Worm (Caenorhabditis elegans) whole organism, L4 larva: ENCODE data around the gene K08F4.3.

ENCODE experiments used
- D1046.2 ChIP-seq: fragments of 200-800 bp; sonication (Bioruptor generic); IDR thresholded peaks from 2 replicates; pipeline ENCODE4 v1.3.6; 2022; ENCODE audit warnings: missing genetic modification characterization, missing compliant biosample characterization
- F44E2.7 ChIP-seq: fragments of 200-800 bp; sonication (Bioruptor generic); IDR thresholded peaks from 2 replicates; pipeline ENCODE4 v2.1.2; 2022; ENCODE audit warnings: missing genetic modification characterization, missing compliant biosample characterization
- R02D3.7 ChIP-seq: fragments of 150-350 bp; sonication (generic microtip); optimal IDR thresholded peaks from 3 replicates; lab custom pipeline; 2014; ENCODE audit warnings: missing biosample characterization, missing genetic modification characterization
- T20F7.1 ChIP-seq: fragments of 200-800 bp; sonication (Bioruptor generic); optimal IDR thresholded peaks from 2 replicates; lab custom pipeline; 2018; ENCODE audit warnings: mild to moderate bottlenecking, missing genetic modification characterization, missing compliant biosample characterization
- T26A8.4 ChIP-seq: fragments of 200-800 bp; sonication (Bioruptor generic); IDR thresholded peaks from 2 replicates; pipeline ENCODE4 v1.3.6; 2022; ENCODE audit warnings: missing genetic modification characterization, missing compliant biosample characterization
- Y105C5A.15 ChIP-seq: fragments of 200-800 bp; sonication (Bioruptor generic); IDR thresholded peaks from 2 replicates; pipeline ENCODE4 v1.3.6; 2022; ENCODE audit warnings: missing genetic modification characterization, missing compliant biosample characterization
- aly-2 ChIP-seq: sonication (generic microtip); optimal IDR thresholded peaks from 2 replicates; lab custom pipeline; 2018; ENCODE audit warnings: missing biosample characterization, missing genetic modification characterization
- attf-4 ChIP-seq: sonication (generic microtip); optimal IDR thresholded peaks from 3 replicates; lab custom pipeline; 2017; ENCODE audit warnings: missing biosample characterization, missing genetic modification characterization
- ceh-82 ChIP-seq: sonication (generic microtip); optimal IDR thresholded peaks from 2 replicates; lab custom pipeline; 2017; ENCODE audit warnings: missing biosample characterization, missing genetic modification characterization
- daf-16 ChIP-seq, 3 experiments: sonication (generic microtip); optimal IDR thresholded peaks; 2 replicates each; lab custom pipeline; 2016 to 2017; ENCODE audit warnings: missing genetic modification characterization in 3 of 3, missing genetic modification reagents in 3 of 3, mild to moderate bottlenecking in 2 of 3, missing compliant biosample characterization in 2 of 3, missing biosample characterization in 1 of 3, moderate library complexity in 1 of 3
- daf-19 ChIP-seq: fragments of 200-800 bp; sonication (Bioruptor generic); conservative IDR thresholded peaks from 2 replicates; pipeline ENCODE4 v1.3.6; 2022; ENCODE audit warnings: missing genetic modification characterization, missing compliant biosample characterization
- daf-8 ChIP-seq: fragments of 200-800 bp; sonication (Bioruptor generic); IDR thresholded peaks from 2 replicates; pipeline ENCODE4 v1.3.6; 2022; ENCODE audit warnings: missing genetic modification characterization, missing compliant biosample characterization
- dmd-9 ChIP-seq: fragments of 200-800 bp; sonication (Bioruptor generic); IDR thresholded peaks from 2 replicates; pipeline ENCODE4 v1.3.6; 2022; ENCODE audit warnings: missing genetic modification reagents, missing genetic modification characterization, missing compliant biosample characterization
- egl-43 ChIP-seq: fragments of 200-800 bp; sonication (Bioruptor generic); IDR thresholded peaks from 2 replicates; pipeline ENCODE4 v1.3.6; 2022; ENCODE audit warnings: missing genetic modification reagents, missing genetic modification characterization, missing compliant biosample characterization
- fos-1 ChIP-seq: fragments of 150-350 bp; optimal IDR thresholded peaks from 2 replicates; lab custom pipeline; 2014; ENCODE audit warnings: missing biosample characterization, missing genetic modification characterization
- hlh-11 ChIP-seq: fragments of 200-800 bp; sonication (Bioruptor generic); optimal IDR thresholded peaks from 2 replicates; lab custom pipeline; 2018; ENCODE audit warnings: mild to moderate bottlenecking, missing genetic modification characterization, missing compliant biosample characterization
- hlh-30 ChIP-seq: sonication (generic microtip); optimal IDR thresholded peaks from 2 replicates; lab custom pipeline; 2017; ENCODE audit warnings: antibody characterized with exemption, mild to moderate bottlenecking, missing genetic modification characterization, missing compliant biosample characterization; ENCODE audit not compliant: insufficient read depth
- jun-1 ChIP-seq: fragments of 150-350 bp; optimal IDR thresholded peaks from 2 replicates; lab custom pipeline; 2014; ENCODE audit warnings: missing biosample characterization, missing genetic modification reagents, missing genetic modification characterization
- lir-3 ChIP-seq: sonication (generic microtip); optimal IDR thresholded peaks from 2 replicates; lab custom pipeline; 2016; ENCODE audit warnings: mild to moderate bottlenecking, missing genetic modification characterization, missing compliant biosample characterization
- mxl-2 ChIP-seq: fragments of 200-800 bp; sonication (Bioruptor generic); conservative IDR thresholded peaks from 2 replicates; pipeline ENCODE4 v1.3.6; 2022; ENCODE audit warnings: missing genetic modification reagents, missing genetic modification characterization, missing compliant biosample characterization
- nhr-10 ChIP-seq: fragments of 150-350 bp; optimal IDR thresholded peaks from 2 replicates; lab custom pipeline; 2014; ENCODE audit warnings: missing biosample characterization, missing genetic modification characterization
- nhr-11 ChIP-seq: fragments of 150-350 bp; optimal IDR thresholded peaks from 2 replicates; lab custom pipeline; 2014; ENCODE audit warnings: missing biosample characterization, missing genetic modification characterization
- nhr-111 ChIP-seq: fragments of 200-800 bp; sonication (Bioruptor generic); optimal IDR thresholded peaks from 2 replicates; lab custom pipeline; 2018; ENCODE audit warnings: mild to moderate bottlenecking, missing genetic modification characterization, missing compliant biosample characterization
- nhr-42 ChIP-seq: fragments of 200-800 bp; sonication (Bioruptor generic); IDR thresholded peaks from 2 replicates; pipeline ENCODE4 v1.3.6; 2022; ENCODE audit warnings: missing genetic modification characterization, missing compliant biosample characterization
- nhr-48 ChIP-seq: sonication (generic microtip); optimal IDR thresholded peaks from 2 replicates; lab custom pipeline; 2016; ENCODE audit warnings: mild to moderate bottlenecking, missing genetic modification characterization, missing compliant biosample characterization
- nhr-76 ChIP-seq: fragments of 150-350 bp; optimal IDR thresholded peaks from 2 replicates; lab custom pipeline; 2014; ENCODE audit warnings: missing biosample characterization, missing genetic modification characterization
- nhr-77 ChIP-seq: fragments of 150-350 bp; optimal IDR thresholded peaks from 2 replicates; lab custom pipeline; 2014; ENCODE audit warnings: missing biosample characterization, missing genetic modification characterization
- pha-4 ChIP-seq, 2 experiments: fragments of 150-350 bp in 1 of 2; fragments of 200-800 bp in 1 of 2; sonication (Bioruptor generic) in 1 of 2; IDR thresholded peaks in 1 of 2; optimal IDR thresholded peaks in 1 of 2; 2 replicates each; pipeline versions ENCODE4 v1.3.6 to Lab custom; 2014 to 2022; ENCODE audit warnings: missing genetic modification characterization in 2 of 2, missing genetic modification reagents in 2 of 2, missing biosample characterization in 1 of 2, missing compliant biosample characterization in 1 of 2
- rbr-2 ChIP-seq: sonication (generic microtip); optimal IDR thresholded peaks from 2 replicates; lab custom pipeline; 2016; ENCODE audit warnings: missing genotype, missing genetic modification characterization, missing compliant biosample characterization
- saeg-2 ChIP-seq: fragments of 200-800 bp; sonication (Bioruptor generic); IDR thresholded peaks from 2 replicates; pipeline ENCODE4 v1.3.6; 2022; ENCODE audit warnings: missing genetic modification reagents, missing genetic modification characterization, missing compliant biosample characterization
- skn-1 ChIP-seq: fragments of 150-350 bp; optimal IDR thresholded peaks from 2 replicates; lab custom pipeline; 2014; ENCODE audit warnings: missing biosample characterization, missing genetic modification characterization
- snpc-1.2 ChIP-seq: fragments of 200-800 bp; sonication (Bioruptor generic); IDR thresholded peaks from 2 replicates; pipeline ENCODE4 v1.3.6; 2022; ENCODE audit warnings: missing genetic modification reagents, missing genetic modification characterization, missing compliant biosample characterization
- snpc-4 ChIP-seq: fragments of 150-350 bp; optimal IDR thresholded peaks from 2 replicates; lab custom pipeline; 2014; ENCODE audit warnings: missing biosample characterization, missing genetic modification characterization
- unc-39 ChIP-seq: sonication (generic microtip); optimal IDR thresholded peaks from 2 replicates; lab custom pipeline; 2017; ENCODE audit warnings: missing biosample characterization, missing genetic modification characterization
- unc-62 ChIP-seq, 3 experiments: fragments of 150-350 bp in 1 of 3; sonication (generic microtip); optimal IDR thresholded peaks in 2 of 3; peaks in 1 of 3; 1 replicate in 1 of 3; 2 replicates in 2 of 3; lab custom pipeline; 2014 to 2017; ENCODE audit warnings: missing biosample characterization in 3 of 3, missing genetic modification characterization in 3 of 3, missing genetic modification reagents in 3 of 3, missing genotype in 1 of 3
- zag-1 ChIP-seq: fragments of 150-350 bp; optimal IDR thresholded peaks from 2 replicates; lab custom pipeline; 2014; ENCODE audit warnings: missing biosample characterization, missing genetic modification characterization
- zfp-3 ChIP-seq: fragments of 200-800 bp; sonication (Bioruptor generic); conservative IDR thresholded peaks from 2 replicates; pipeline ENCODE4 v1.3.6; 2022; ENCODE audit warnings: missing genetic modification reagents, missing genetic modification characterization, missing compliant biosample characterization
- ztf-7 ChIP-seq: fragments of 150-350 bp; optimal IDR thresholded peaks from 2 replicates; lab custom pipeline; 2014; ENCODE audit warnings: missing biosample characterization, missing genetic modification characterization

K08F4.3 gene

ce11 chrIV:10143640-10144039 is 14.6 kb downstream of the K08F4.3 start, which contains the start of gene msp-38:
Gene msp-38, minus strand, starts transcription at chrIV:10143740.
- TF ChIP-seq nhr-111 (GFP tag; lab: Kevin White, UChicago) (no peak), R02D3.7 (tag; lab: Kevin White, UChicago) (no peak), jun-1 (tag; lab: Kevin White, UChicago) (no peak), F44E2.7 (no peak), attf-4 (tag; lab: Kevin White, UChicago) (no peak), snpc-4 (no peak), nhr-48 (tag; lab: Kevin White, UChicago) (no peak), T20F7.1 (GFP tag; lab: Kevin White, UChicago) (no peak), nhr-10 (tag; lab: Kevin White, UChicago) (no peak), skn-1 (tag; lab: Kevin White, UChicago) (no peak), aly-2 (no peak), daf-8 (GFP tag; lab: Robert Waterston, UW) (no peak), ztf-7 (no peak), lir-3 (tag; lab: Kevin White, UChicago) (no peak), T26A8.4 (GFP tag; lab: Robert Waterston, UW) (no peak), daf-16 (GFP tag; optimal IDR thresholded peaks at IDR 0.05; lab: Kevin White, UChicago) (no peak), daf-16 (tag; optimal IDR thresholded peaks at IDR 0.05; lab: Kevin White, UChicago) (no peak), fos-1 (tag; lab: Kevin White, UChicago) (no peak), mxl-2 (GFP tag; lab: Robert Waterston, UW) (no peak), unc-62 (GFP tag; optimal IDR thresholded peaks at IDR 0.05 in 1 of 2; lab: Kevin White, UChicago) (no peak), unc-62 (tag; optimal IDR thresholded peaks at IDR 0.05; lab: Kevin White, UChicago) (no peak), Y105C5A.15 (no peak)
- TF ChIP-seq, all 104 proteins: peak for 0

ce11 chrIV:10144487-10144886 is 15.4 kb downstream of the K08F4.3 start:
- TF ChIP-seq zfp-3 (GFP tag; lab: Robert Waterston, UW) (no peak), daf-16 (GFP tag; optimal IDR thresholded peaks at IDR 0.05; lab: Kevin White, UChicago) (no peak), daf-16 (tag; optimal IDR thresholded peaks at IDR 0.05; lab: Kevin White, UChicago) (peak; percentile 46)

ce11 chrIV:10144909-10145308 is 15.9 kb downstream of the K08F4.3 start:
- TF ChIP-seq daf-8 (GFP tag; lab: Robert Waterston, UW) = no peak
- peak in 1 of 2 experiments; percentile 9 for TF ChIP-seq unc-62 (GFP tag; optimal IDR thresholded peaks at IDR 0.05 in 1 of 2; lab: Kevin White, UChicago)
- no peak for TF ChIP-seq unc-62 (tag; optimal IDR thresholded peaks at IDR 0.05; lab: Kevin White, UChicago)

ce11 chrIV:10146885-10147284 is 17.8 kb downstream of the K08F4.3 start, which contains the start of gene T14G10.8:
Gene T14G10.8, minus strand, starts transcription at chrIV:10146985.
- TF ChIP-seq nhr-11 (tag; lab: Kevin White, UChicago) = no peak
- no peak for TF ChIP-seq nhr-42
- TF ChIP-seq hlh-11 = no peak
- TF ChIP-seq nhr-10 (tag; lab: Kevin White, UChicago) = no peak
- no peak for TF ChIP-seq daf-19 (GFP tag; lab: Robert Waterston, UW)
- TF ChIP-seq D1046.2 (GFP tag; lab: Robert Waterston, UW) = no peak
- no peak for TF ChIP-seq nhr-76 (tag; lab: Kevin White, UChicago)
- TF ChIP-seq Y105C5A.15 = no peak
- no peak for TF ChIP-seq ceh-82 (tag; lab: Kevin White, UChicago)
- no peak for TF ChIP-seq dmd-9 (GFP tag; lab: Robert Waterston, UW)
- TF ChIP-seq hlh-30 (tag; lab: Kevin White, UChicago) = no peak
- no peak for TF ChIP-seq unc-39 (tag; lab: Kevin White, UChicago)
- no peak for TF ChIP-seq snpc-1.2 (GFP tag; lab: Robert Waterston, UW)
- TF ChIP-seq egl-43 = no peak
- no peak for TF ChIP-seq pha-4 (GFP tag; IDR thresholded peaks at IDR 0.05; lab: Robert Waterston, UW)
- TF ChIP-seq pha-4 (tag; optimal IDR thresholded peaks at IDR 0.05; lab: Kevin White, UChicago) = no peak
- no peak for TF ChIP-seq zag-1 (tag; lab: Kevin White, UChicago)
- no peak for TF ChIP-seq nhr-77 (tag; lab: Kevin White, UChicago)
- no peak for TF ChIP-seq rbr-2 (tag; lab: Kevin White, UChicago)
- TF ChIP-seq saeg-2 (GFP tag; lab: Robert Waterston, UW) = no peak
